Worm (Caenorhabditis elegans): ENCODE results near the gene B0034.1.

B0034.1 gene

DNA sequence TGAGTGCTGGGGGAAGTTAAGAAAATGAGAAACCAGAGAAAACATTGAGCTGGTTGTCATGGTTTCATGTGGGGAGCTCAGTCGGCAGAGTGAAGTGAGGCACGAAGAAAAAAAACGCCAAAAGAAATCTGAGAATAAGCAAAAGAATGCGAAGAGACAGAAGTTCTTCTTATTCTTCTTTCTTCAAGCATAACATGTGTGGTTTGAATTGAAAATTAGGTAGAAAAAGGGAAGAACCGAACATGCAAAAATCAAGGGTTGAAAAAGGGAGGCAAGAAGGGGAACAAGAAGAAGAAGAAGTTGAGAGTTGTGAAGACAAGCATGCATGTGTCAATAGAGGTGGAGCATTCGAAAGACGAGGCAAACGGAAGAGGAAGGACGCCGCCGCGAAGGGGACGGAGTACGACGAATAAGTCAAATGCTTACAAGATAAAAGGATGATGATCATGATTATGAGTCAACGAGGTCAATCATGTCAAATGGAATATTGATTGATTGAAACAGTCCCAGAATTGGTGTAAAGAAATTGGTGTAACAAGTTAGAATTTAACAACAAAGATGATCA is 10.3 kb upstream of the B0034.1 start:
- TF ChIP-seq pqm-1 (tag; optimal IDR thresholded peaks at IDR 0.05) (no peak), unc-55 (GFP tag; optimal IDR thresholded peaks at IDR 0.05) (no peak), ceh-30 (tag; optimal IDR thresholded peaks at IDR 0.05) (no peak), elt-2 (tag; optimal IDR thresholded peaks at IDR 0.05) (no peak), madf-2 (tag; optimal IDR thresholded peaks at IDR 0.05) (no peak), nfya-1 (tag; optimal IDR thresholded peaks at IDR 0.05) (no peak), lim-6 (tag; optimal IDR thresholded peaks at IDR 0.05) (no peak), npax-4 (tag; optimal IDR thresholded peaks at IDR 0.05) (no peak), Y22D7AL.16 (tag; optimal IDR thresholded peaks at IDR 0.05) (no peak), ceh-22 (tag; optimal IDR thresholded peaks at IDR 0.05) (no peak), ceh-34 (tag; optimal IDR thresholded peaks at IDR 0.05) (no peak), elt-4 (tag; optimal IDR thresholded peaks at IDR 0.05) (no peak), syd-9 (tag; optimal IDR thresholded peaks at IDR 0.05) (no peak)

ce11 chrII:5959575-5960119 is 8.5 kb upstream of the B0034.1 start:
- TF ChIP-seq pha-2 (tag; optimal IDR thresholded peaks at IDR 0.05) (no peak), unc-42 (tag; optimal IDR thresholded peaks at IDR 0.05) (peak; percentile 83)

- TF ChIP-seq pros-1 (tag; optimal IDR thresholded peaks at IDR 0.05) (no peak), ceh-19 (GFP tag; optimal IDR thresholded peaks at IDR 0.05) (no peak), pha-4 (tag; optimal IDR thresholded peaks at IDR 0.05) (no peak), nhr-232 (tag; optimal IDR thresholded peaks at IDR 0.05) (no peak)
Observed at ce11 chrII:5961317-5961716, 6.8 kb upstream of the B0034.1 start, which contains the start of gene B0034.7. TSS of gene B0034.7 (plus strand) at chrII:5961617.

- TF ChIP-seq ref-2 (tag; optimal IDR thresholded peaks at IDR 0.05) (no peak), ceh-48 (tag; optimal IDR thresholded peaks at IDR 0.05) (peak; percentile 47), ceh-31 (tag; optimal IDR thresholded peaks at IDR 0.05) (peak; percentile 19), unc-42 (tag; optimal IDR thresholded peaks at IDR 0.05) (peak; percentile 63), fkh-10 (GFP tag; optimal IDR thresholded peaks at IDR 0.05) (peak; percentile 39), gmeb-2 (tag; optimal IDR thresholded peaks at IDR 0.05) (no peak)
Observed at ce11 chrII:5962343-5962742, 5.8 kb upstream of the B0034.1 start.

DNA sequence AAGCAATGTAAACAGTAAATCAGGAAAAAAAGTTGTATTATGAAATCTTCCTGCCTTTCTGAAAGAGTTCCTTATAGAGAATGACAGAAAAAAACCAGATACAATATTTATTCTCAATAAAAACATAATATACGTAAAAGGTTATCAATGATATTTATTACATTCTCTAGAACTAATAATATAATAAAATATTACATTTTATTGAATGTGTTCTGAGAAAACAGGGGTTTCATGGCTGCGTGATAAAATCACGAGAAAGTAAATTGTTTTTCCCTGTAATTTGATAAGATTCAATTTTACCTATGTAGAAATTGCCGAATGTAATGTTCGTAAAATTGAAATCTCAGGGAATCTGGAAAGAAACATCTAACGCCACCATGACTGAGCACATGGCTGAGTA is 3.2 kb upstream of the B0034.1 start:
- no peak for TF ChIP-seq pha-2 (tag; optimal IDR thresholded peaks at IDR 0.05)
- TF ChIP-seq ceh-30 (tag; optimal IDR thresholded peaks at IDR 0.05) = no peak
- TF ChIP-seq elt-2 (tag; optimal IDR thresholded peaks at IDR 0.05) = no peak
- TF ChIP-seq ceh-2 (tag; optimal IDR thresholded peaks at IDR 0.05) = no peak

DNA sequence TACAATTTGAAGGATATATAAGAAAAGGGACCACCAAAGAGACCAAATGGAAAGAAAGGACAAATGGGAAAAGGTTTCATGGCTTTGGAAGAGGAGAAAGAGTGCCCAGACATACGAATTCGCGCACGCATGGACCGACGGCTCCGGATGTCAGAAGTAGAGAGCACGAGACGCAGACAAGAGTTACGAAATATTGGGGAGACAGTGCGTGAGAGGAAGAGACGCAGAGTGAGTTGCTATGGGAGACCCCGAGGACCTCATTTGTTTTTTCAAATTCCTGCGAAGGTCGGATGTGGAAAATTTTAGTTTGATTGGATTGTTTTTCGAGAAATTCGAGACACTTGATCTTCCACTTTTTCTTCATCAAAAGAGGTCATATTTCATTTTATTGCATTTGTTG is 1.5 kb upstream of the B0034.1 start:
- TF ChIP-seq ztf-16 (tag; optimal IDR thresholded peaks at IDR 0.05) (no peak), sox-2 (GFP tag; IDR thresholded peaks at IDR 0.05) (no peak), hlh-6 (tag; optimal IDR thresholded peaks at IDR 0.05) (no peak), che-1 (tag; optimal IDR thresholded peaks at IDR 0.05) (no peak), odd-2 (tag; optimal IDR thresholded peaks at IDR 0.05) (no peak), madf-2 (tag; optimal IDR thresholded peaks at IDR 0.05) (no peak), mec-3 (tag; optimal IDR thresholded peaks at IDR 0.05; ENCODE audit: borderline replicate concordance) (no peak), pat-9 (tag; optimal IDR thresholded peaks at IDR 0.05) (no peak), unc-42 (tag; optimal IDR thresholded peaks at IDR 0.05) (peak; percentile 18), ceh-48 (tag; optimal IDR thresholded peaks at IDR 0.05) (no peak), ttx-3 (tag; optimal IDR thresholded peaks at IDR 0.05) (no peak), hlh-13 (GFP tag; optimal IDR thresholded peaks at IDR 0.05) (no peak), ceh-34 (tag; optimal IDR thresholded peaks at IDR 0.05) (peak; percentile 25), ceh-31 (tag; optimal IDR thresholded peaks at IDR 0.05) (peak; percentile 50), ceh-2 (tag; optimal IDR thresholded peaks at IDR 0.05) (no peak), pax-1 (tag; optimal IDR thresholded peaks at IDR 0.05) (no peak), unc-55 (GFP tag; optimal IDR thresholded peaks at IDR 0.05) (peak; percentile 40), hlh-30 (tag; optimal IDR thresholded peaks at IDR 0.05; ENCODE audit: insufficient read depth) (no peak)

Measured in whole organism, late embryonic.